Worm (Caenorhabditis elegans): Measurements from ENCODE around the gene F21D5.7.

Gene F21D5.7

DNA sequence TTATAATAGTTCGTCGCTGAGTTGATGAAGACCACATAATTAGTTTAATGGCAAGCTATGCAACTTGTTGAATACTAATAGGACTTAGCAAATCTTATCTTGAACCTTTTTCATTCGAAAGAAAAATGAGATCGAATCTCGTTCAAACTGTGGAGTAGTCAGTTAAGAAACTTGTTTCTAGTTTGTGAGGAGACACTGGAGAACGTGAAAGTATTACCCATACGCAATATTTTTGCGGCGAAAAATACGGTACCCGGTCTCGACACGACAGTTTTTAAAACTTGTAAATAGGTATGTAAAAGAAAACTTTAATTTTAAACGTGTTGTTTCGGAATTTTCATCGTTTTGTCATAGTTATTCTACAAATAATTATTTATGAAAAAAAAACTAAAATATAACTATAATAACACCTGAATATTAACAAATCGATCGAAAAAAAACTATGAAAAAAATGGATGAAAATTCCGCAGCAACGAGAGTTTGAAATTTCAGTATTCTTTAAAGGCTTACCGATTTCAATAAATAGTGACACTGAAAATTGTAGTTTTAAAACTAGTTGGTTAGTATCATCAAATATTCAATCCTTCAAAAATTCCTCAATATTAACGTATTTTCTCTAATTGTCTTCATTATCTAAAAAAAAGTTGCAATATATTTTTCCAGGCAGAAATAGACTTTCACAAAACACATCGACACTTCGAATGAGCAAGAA, 2.2 kb upstream of the F21D5.7 start, which contains the start of the genes F20C5.7 and parg-1:
F20C5.7 (minus strand) TSS at position 101 of the 712 bp plus-strand sequence.
parg-1 (plus strand) TSS at position 662 of the 712 bp plus-strand sequence.
- TF ChIP-seq athp-1 (tag; optimal IDR thresholded peaks at IDR 0.05) (no peak), lin-40 (tag; optimal IDR thresholded peaks at IDR 0.05) (no peak), akir-1 (GFP tag; optimal IDR thresholded peaks at IDR 0.05) (no peak), ztf-3 (GFP tag; optimal IDR thresholded peaks at IDR 0.05) (no peak), Y53G8AR.9 (GFP tag; conservative IDR thresholded peaks at IDR 0.05) (0 out of 2 replicates have a peak, but pooled peaks have one; percentile 14), ztf-25 (GFP tag; IDR thresholded peaks at IDR 0.05) (no peak), snpc-1.3 (tag; optimal IDR thresholded peaks at IDR 0.05; ENCODE audit: insufficient read depth) (no peak), aptf-2 (GFP tag; conservative IDR thresholded peaks at IDR 0.05) (no peak)

ce11 chrIV:8740952-8741438, 2.5 kb downstream of the F21D5.7 start, which contains the start of gene F21D5.6:
TSS of gene F21D5.6 (minus strand) at chrIV:8741388.
- TF ChIP-seq hmg-20 (GFP tag; IDR thresholded peaks at IDR 0.05) (no peak), madf-6 (GFP tag; IDR thresholded peaks at IDR 0.05) (peak; percentile 32; the same call in 1 of the 2 replicates), cebp-1 (GFP tag; IDR thresholded peaks at IDR 0.05) (no peak), cebp-1 (tag; optimal IDR thresholded peaks at IDR 0.05) (peak; percentile 13), ceh-79 (tag; optimal IDR thresholded peaks at IDR 0.05) (no peak), Y67H2A.10 (GFP tag; conservative IDR thresholded peaks at IDR 0.05) (no peak), Y53F4B.3 (GFP tag; IDR thresholded peaks at IDR 0.05) (no peak), somi-1 (GFP tag; optimal IDR thresholded peaks at IDR 0.05) (no peak), lin-26 (GFP tag; IDR thresholded peaks at IDR 0.05) (no peak), ceh-91 (GFP tag; IDR thresholded peaks at IDR 0.05) (no peak), lin-35 (GFP tag; optimal IDR thresholded peaks at IDR 0.05) (peak in 1 of 3 experiments; percentile 48), ZK185.1 (tag; optimal IDR thresholded peaks at IDR 0.05; ENCODE audit: poor library complexity, severe bottlenecking) (no peak), ceh-58 (GFP tag; IDR thresholded peaks at IDR 0.05) (no peak), dpff-1 (tag; optimal IDR thresholded peaks at IDR 0.05) (peak; percentile 47), nhr-90 (tag; optimal IDR thresholded peaks at IDR 0.05) (no peak), B0336.3 (GFP tag; IDR thresholded peaks at IDR 0.05) (0 out of 2 replicates have a peak, but pooled peaks have one; percentile 24), repo-1 (tag; optimal IDR thresholded peaks at IDR 0.05) (peak; percentile 56), nfyb-1 (GFP tag; IDR thresholded peaks at IDR 0.05) (peak; percentile 57; the same call in 1 of the 2 replicates), F55B11.4 (tag; optimal IDR thresholded peaks at IDR 0.05; ENCODE audit: borderline replicate concordance, insufficient read depth) (no peak), snpc-3.4 (tag; optimal IDR thresholded peaks at IDR 0.05) (peak; percentile 8), rpc-1 (optimal IDR thresholded peaks at IDR 0.05) (no peak), rpc-1 (tag; optimal IDR thresholded peaks at IDR 0.05) (no peak), mcd-1 (GFP tag; IDR thresholded peaks at IDR 0.05) (no peak)

ce11 chrIV:8739926-8740325, 3.6 kb downstream of the F21D5.7 start, which contains the start of gene mrps-33:
TSS of gene mrps-33 (minus strand) at chrIV:8740026.
- TF ChIP-seq T07F8.4 (tag; optimal IDR thresholded peaks at IDR 0.05) (no peak), ztf-18 (tag; optimal IDR thresholded peaks at IDR 0.05) (peak; percentile 8)

ce11 chrIV:8739294-8739693, 4.2 kb downstream of the F21D5.7 start, which contains the start of gene F21D5.5:
TSS of gene F21D5.5 (minus strand) at chrIV:8739394.
- no peak for TF ChIP-seq snpc-3.4 (tag; optimal IDR thresholded peaks at IDR 0.05)
- TF ChIP-seq ZK185.1 (tag; optimal IDR thresholded peaks at IDR 0.05; ENCODE audit: poor library complexity, severe bottlenecking), result no peak
- TF ChIP-seq ztf-28 (GFP tag; IDR thresholded peaks at IDR 0.05), result no peak
- no peak for TF ChIP-seq madf-8 (GFP tag; conservative IDR thresholded peaks at IDR 0.05)
- TF ChIP-seq mxl-1 (tag; optimal IDR thresholded peaks at IDR 0.05), result no peak
